Worm (Caenorhabditis elegans) whole organism, L2 larva: Measurements from ENCODE around the gene srr-9.

Source experiments
- aly-2 ChIP-seq: fragments of 150-350 bp; optimal IDR thresholded peaks from 2 replicates; lab custom pipeline; 2014; ENCODE audit warnings: missing biosample characterization, missing genetic modification characterization
- fos-1 ChIP-seq: fragments of 150-350 bp; optimal IDR thresholded peaks from 2 replicates; lab custom pipeline; 2014; ENCODE audit warnings: missing biosample characterization, missing genetic modification characterization
- lin-13 ChIP-seq: fragments of 150-350 bp; optimal IDR thresholded peaks from 2 replicates; lab custom pipeline; 2014; ENCODE audit warnings: missing biosample characterization, missing genetic modification reagents, missing genetic modification characterization
- lsy-2 ChIP-seq, 2 experiments: fragments of 150-350 bp in 1 of 2; sonication (generic microtip) in 1 of 2; optimal IDR thresholded peaks; 2 replicates each; lab custom pipeline; 2014 to 2017; ENCODE audit warnings: missing biosample characterization in 2 of 2, missing genetic modification characterization in 2 of 2
- nhr-237 ChIP-seq: fragments of 150-350 bp; optimal IDR thresholded peaks from 2 replicates; lab custom pipeline; 2014; ENCODE audit warnings: missing biosample characterization, missing genetic modification characterization
- unc-62 ChIP-seq: fragments of 150-350 bp; optimal IDR thresholded peaks from 2 replicates; lab custom pipeline; 2014; ENCODE audit warnings: missing biosample characterization, missing genetic modification reagents, missing genetic modification characterization
- ztf-11 ChIP-seq: sonication (generic microtip); optimal IDR thresholded peaks from 2 replicates; lab custom pipeline; 2017; ENCODE audit warnings: missing biosample characterization, missing genetic modification characterization

DNA sequence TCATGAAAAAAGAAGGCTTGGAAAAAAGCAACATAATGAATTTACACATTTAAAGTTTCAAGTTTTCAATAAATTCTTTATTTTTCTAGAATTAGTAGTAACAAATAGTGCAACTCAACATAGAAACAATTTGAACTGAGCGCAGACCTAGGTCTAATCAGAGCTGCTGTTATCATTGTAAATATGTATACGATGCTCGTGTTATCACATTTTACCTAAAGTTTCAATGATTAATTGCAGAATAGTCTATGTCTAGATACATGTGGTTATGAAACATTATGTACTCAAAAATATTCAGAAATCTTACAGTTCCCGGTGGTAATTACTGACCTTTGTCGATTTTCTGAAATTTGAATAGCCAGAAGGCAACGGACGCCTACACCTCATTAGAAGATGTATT is 18.2 kb downstream of the srr-9 start:
- no peak for TF ChIP-seq lsy-2 (tag; optimal IDR thresholded peaks at IDR 0.05; lab: Kevin White, UChicago)
- TF ChIP-seq lin-13 (GFP tag; lab: Kevin White, UChicago), result no peak
- TF ChIP-seq ztf-11 (tag; lab: Kevin White, UChicago), result no peak
- peak; percentile 5 for TF ChIP-seq fos-1 (tag; lab: Kevin White, UChicago)
- no peak for TF ChIP-seq aly-2
- no peak for TF ChIP-seq unc-62 (GFP tag; lab: Kevin White, UChicago)
- TF ChIP-seq nhr-237, result no peak
